Fruit fly (Drosophila melanogaster) whole organism, adult: ENCODE measurements around the gene CG3690.

Experiments used
- CG14711 ChIP-seq: fragments of 200-800 bp; sonication (Bioruptor generic); optimal IDR thresholded peaks from 2 replicates; lab custom pipeline; 2018; ENCODE audit warnings: missing biosample characterization, mild to moderate bottlenecking, missing genetic modification characterization, moderate library complexity
- CG1620 ChIP-seq: fragments of 200-800 bp; sonication (Bioruptor generic); optimal IDR thresholded peaks from 2 replicates; lab custom pipeline; 2016; ENCODE audit warnings: missing biosample characterization, missing genetic modification characterization
- CG5204 ChIP-seq: fragments of 200-800 bp; sonication (Bioruptor generic); optimal IDR thresholded peaks from 2 replicates; lab custom pipeline; 2016; ENCODE audit warnings: missing biosample characterization, missing genetic modification characterization
- Clk ChIP-seq: fragments of 200-800 bp; sonication (Bioruptor generic); optimal IDR thresholded peaks from 2 replicates; lab custom pipeline; 2017; ENCODE audit warnings: missing biosample characterization, missing genetic modification characterization
- Crg-1 ChIP-seq: fragments of 200-800 bp; sonication (Bioruptor generic); optimal IDR thresholded peaks from 2 replicates; lab custom pipeline; 2016; ENCODE audit warnings: missing biosample characterization, missing genetic modification characterization
- cic ChIP-seq: fragments of 200-800 bp; sonication (Bioruptor generic); optimal IDR thresholded peaks from 2 replicates; lab custom pipeline; 2017; ENCODE audit warnings: missing biosample characterization, mild to moderate bottlenecking, missing genetic modification characterization, moderate library complexity
- cnc ChIP-seq, 2 experiments: fragments of >200 bp; optimal IDR thresholded peaks; 2 replicates each; lab custom pipeline; 2017
- kay ChIP-seq: fragments of 200-800 bp; sonication (Bioruptor generic); peaks from one replicate; lab custom pipeline; 2016; ENCODE audit warnings: missing biosample characterization, missing genetic modification characterization, borderline replicate concordance
- ovo ChIP-seq: fragments of 200-800 bp; sonication (Bioruptor generic); optimal IDR thresholded peaks from 2 replicates; lab custom pipeline; 2016; ENCODE audit warnings: missing biosample characterization, missing genetic modification characterization
- pad ChIP-seq: fragments of 200-800 bp; sonication (Bioruptor generic); optimal IDR thresholded peaks from 3 replicates; lab custom pipeline; 2017; ENCODE audit warnings: missing biosample characterization, missing genetic modification characterization, mild to moderate bottlenecking, moderate library complexity, missing genetic modification reagents
- tj ChIP-seq: fragments of 200-800 bp; sonication (Bioruptor generic); optimal IDR thresholded peaks from 3 replicates; lab custom pipeline; 2017; ENCODE audit warnings: missing biosample characterization, mild to moderate bottlenecking, missing genetic modification characterization, moderate library complexity
- toe ChIP-seq: fragments of 200-800 bp; sonication (Bioruptor generic); optimal IDR thresholded peaks from 2 replicates; lab custom pipeline; 2016; ENCODE audit warnings: missing biosample characterization, missing genetic modification characterization

DNA sequence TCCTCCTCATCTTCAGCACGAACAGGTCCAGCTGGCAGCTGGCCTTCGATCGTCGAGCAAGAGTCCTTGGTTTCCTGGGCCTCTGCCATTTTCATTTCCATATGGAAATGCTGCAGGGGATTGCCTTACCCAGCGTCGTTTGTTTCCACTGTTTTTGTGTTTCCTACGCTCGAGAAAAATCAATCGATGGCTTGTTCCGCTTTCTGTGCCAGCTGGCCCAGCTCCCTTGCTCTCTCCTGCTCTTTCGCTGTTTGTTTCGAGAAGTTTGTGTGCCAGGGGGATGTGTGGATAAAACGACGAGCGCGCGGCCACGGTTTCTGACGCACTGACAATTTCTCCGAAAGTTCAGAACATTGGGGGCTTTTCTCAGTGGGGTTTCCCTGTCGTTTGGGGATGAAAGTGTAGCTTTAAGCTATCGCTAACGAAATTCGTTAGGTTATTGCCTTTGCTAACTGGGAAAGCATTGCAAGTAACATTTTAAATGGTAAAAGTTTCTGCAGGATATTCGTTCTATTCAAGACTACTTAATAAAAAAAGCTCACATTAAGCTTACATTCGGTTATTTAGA, 6.2 kb downstream of the CG3690 start, which contains the start of gene CG3703:
- TF ChIP-seq toe (GFP tag; lab: Kevin White, UChicago), result no peak
- no peak for TF ChIP-seq Crg-1 (GFP tag; lab: Kevin White, UChicago)
- no peak for TF ChIP-seq cnc (optimal IDR thresholded peaks at IDR 0.05; lab: Kevin White, UChicago)
- TF ChIP-seq CG14711, result no peak
- no peak for TF ChIP-seq pad (GFP tag; lab: Kevin White, UChicago)
- TF ChIP-seq cic, result no peak
- TF ChIP-seq CG5204 (GFP tag; lab: Kevin White, UChicago), result no peak
- no peak for TF ChIP-seq Clk (GFP tag; lab: Kevin White, UChicago)
- TF ChIP-seq tj (GFP tag; lab: Kevin White, UChicago), result no peak
- TF ChIP-seq ovo (GFP tag; lab: Kevin White, UChicago), result no peak
- no peak for TF ChIP-seq kay (GFP tag; lab: Kevin White, UChicago)
- no peak for TF ChIP-seq CG1620 (GFP tag; lab: Kevin White, UChicago)
